Fruit fly (Drosophila melanogaster) whole organism, wandering third instar larva: Measurements from ENCODE around the gene CG8478.

Experiments
- Abd-B ChIP-seq: fragments of >200 bp; optimal IDR thresholded peaks from 2 replicates; lab custom pipeline; 2017; ENCODE audit warnings: missing biosample characterization, missing genetic modification characterization
- CG32264 ChIP-seq: fragments of 200-800 bp; sonication (Bioruptor generic); optimal IDR thresholded peaks from 2 replicates; lab custom pipeline; 2016; ENCODE audit warnings: missing biosample characterization, missing genetic modification characterization
- CG9705 ChIP-seq: fragments of 200-800 bp; sonication (Bioruptor generic); optimal IDR thresholded peaks from 2 replicates; lab custom pipeline; 2018; ENCODE audit warnings: missing biosample characterization, mild to moderate bottlenecking, missing genetic modification characterization
- CrebA ChIP-seq: fragments of 200-800 bp; sonication (Bioruptor generic); optimal IDR thresholded peaks from 2 replicates; lab custom pipeline; 2016; ENCODE audit warnings: missing biosample characterization, mild to moderate bottlenecking, missing genetic modification characterization, borderline replicate concordance
- Dfd ChIP-seq: fragments of >200 bp; optimal IDR thresholded peaks from 2 replicates; lab custom pipeline; 2017; ENCODE audit warnings: missing biosample characterization, missing genetic modification characterization
- Dif ChIP-seq: fragments of 200-275, 200-300 bp; sonication (Bioruptor generic); optimal IDR thresholded peaks from 2 replicates; lab custom pipeline; 2018; ENCODE audit warnings: missing biosample characterization, missing genetic modification characterization; ENCODE audit not compliant: partially characterized antibody
- GATAd ChIP-seq: sonication (Bioruptor generic); optimal IDR thresholded peaks from 2 replicates; lab custom pipeline; 2016; ENCODE audit warnings: missing biosample characterization, missing genetic modification characterization
- HLH106 ChIP-seq: fragments of 200-800 bp; optimal IDR thresholded peaks from 3 replicates; lab custom pipeline; 2019; ENCODE audit warnings: missing biosample characterization, mild to moderate bottlenecking, missing genetic modification characterization, moderate library complexity
- Hnf4 ChIP-seq: fragments of 200-800 bp; sonication (Bioruptor generic); optimal IDR thresholded peaks from 2 replicates; lab custom pipeline; 2016; ENCODE audit warnings: missing biosample characterization, mild to moderate bottlenecking, missing genetic modification characterization
- Hr78 ChIP-seq: fragments of >200 bp; optimal IDR thresholded peaks from 2 replicates; lab custom pipeline; 2017; ENCODE audit warnings: missing biosample characterization, missing genetic modification characterization
- Hr83 ChIP-seq: fragments of 200-300 bp; sonication (Bioruptor generic); optimal IDR thresholded peaks from 2 replicates; lab custom pipeline; 2016; ENCODE audit warnings: missing biosample characterization, mild to moderate bottlenecking, missing genetic modification characterization, moderate library complexity; ENCODE audit not compliant: poor library complexity, severe bottlenecking
- Jra ChIP-seq: sonication (Bioruptor generic); optimal IDR thresholded peaks from 2 replicates; lab custom pipeline; 2016; ENCODE audit warnings: missing biosample characterization, missing genetic modification characterization
- Mio ChIP-seq: sonication (Bioruptor generic); optimal IDR thresholded peaks from 2 replicates; lab custom pipeline; 2016; ENCODE audit warnings: missing biosample characterization, missing genetic modification characterization
- Myc ChIP-seq: fragments of >200 bp; optimal IDR thresholded peaks from 2 replicates; lab custom pipeline; 2017
- N ChIP-seq: fragments of >200 bp; optimal IDR thresholded peaks from 2 replicates; lab custom pipeline; 2018; ENCODE audit warnings: missing biosample characterization, missing external identifiers, missing genetic modification characterization
- OdsH ChIP-seq: fragments of 200-800 bp; sonication (Bioruptor generic); optimal IDR thresholded peaks from 2 replicates; lab custom pipeline; 2016; ENCODE audit warnings: missing biosample characterization, mild to moderate bottlenecking, missing genetic modification characterization
- Rel ChIP-seq, 2 experiments: fragments of 200-800 bp; sonication (Bioruptor generic) in 1 of 2; optimal IDR thresholded peaks; 2 replicates in 1 of 2; 3 replicates in 1 of 2; lab custom pipeline; 2016 to 2019; ENCODE audit warnings: mild to moderate bottlenecking in 2 of 2, missing biosample characterization in 2 of 2, missing genetic modification characterization in 2 of 2, moderate library complexity in 1 of 2
- Sp1 ChIP-seq: fragments of 200-800 bp; sonication (Bioruptor generic); optimal IDR thresholded peaks from 3 replicates; lab custom pipeline; 2019; ENCODE audit warnings: missing biosample characterization, mild to moderate bottlenecking, missing genetic modification characterization, moderate library complexity
- Vsx2 ChIP-seq: fragments of 200-300, 225-300 bp; sonication (Bioruptor generic); optimal IDR thresholded peaks from 2 replicates; lab custom pipeline; 2018; ENCODE audit warnings: missing biosample characterization, missing genetic modification characterization; ENCODE audit not compliant: partially characterized antibody
- br ChIP-seq: fragments of 200-800 bp; sonication (Bioruptor generic); optimal IDR thresholded peaks from 2 replicates; lab custom pipeline; 2016; ENCODE audit warnings: missing biosample characterization, missing genetic modification characterization
- brk ChIP-seq: fragments of 200-800 bp; sonication (Bioruptor generic); optimal IDR thresholded peaks from 2 replicates; lab custom pipeline; 2016; ENCODE audit warnings: missing biosample characterization, mild to moderate bottlenecking, missing genetic modification characterization
- dl ChIP-seq, 2 experiments: fragments of 175-275, 200-275 bp in 1 of 2; fragments of 200-275 bp in 1 of 2; sonication (Bioruptor generic); optimal IDR thresholded peaks; lab custom pipeline; 2018; ENCODE audit warnings: mild to moderate bottlenecking in 2 of 2, missing biosample characterization in 2 of 2, missing genetic modification characterization in 2 of 2, moderate library complexity in 2 of 2; ENCODE audit not compliant: partially characterized antibody in 2 of 2, insufficient read depth in 1 of 2
- dmrt93B ChIP-seq: fragments of 200-800 bp; sonication (Bioruptor generic); optimal IDR thresholded peaks from 2 replicates; lab custom pipeline; 2018; ENCODE audit warnings: missing biosample characterization, mild to moderate bottlenecking, missing genetic modification characterization
- dsf ChIP-seq: sonication (Bioruptor generic); optimal IDR thresholded peaks from 2 replicates; lab custom pipeline; 2016; ENCODE audit warnings: missing biosample characterization, missing genetic modification characterization, borderline replicate concordance
- ey ChIP-seq: fragments of 200-800 bp; sonication (Bioruptor generic); optimal IDR thresholded peaks from 2 replicates; lab custom pipeline; 2016; ENCODE audit warnings: missing biosample characterization, missing genetic modification characterization
- foxo ChIP-seq, 2 experiments: fragments of 200-800 bp; sonication (Bioruptor generic); optimal IDR thresholded peaks; 2 replicates in 1 of 2; 3 replicates in 1 of 2; lab custom pipeline; 2016 to 2017; ENCODE audit warnings: missing biosample characterization in 2 of 2, missing genetic modification characterization in 2 of 2
- fru ChIP-seq: fragments of 200-800 bp; sonication (Bioruptor generic); optimal IDR thresholded peaks from 3 replicates; lab custom pipeline; 2016; ENCODE audit warnings: missing biosample characterization, mild to moderate bottlenecking, missing genetic modification characterization
- h ChIP-seq: fragments of 200-800 bp; sonication (Bioruptor generic); optimal IDR thresholded peaks from 3 replicates; lab custom pipeline; 2016; ENCODE audit warnings: missing biosample characterization, mild to moderate bottlenecking, missing genetic modification characterization
- jim ChIP-seq: fragments of 175-275, 200-325 bp; sonication (Bioruptor generic); optimal IDR thresholded peaks from 2 replicates; lab custom pipeline; 2016; ENCODE audit warnings: missing biosample characterization, mild to moderate bottlenecking, missing genetic modification characterization
- lola ChIP-seq: fragments of >200 bp; optimal IDR thresholded peaks from 2 replicates; lab custom pipeline; 2017; ENCODE audit warnings: missing biosample characterization, missing genetic modification characterization
- pan ChIP-seq: fragments of >200 bp; optimal IDR thresholded peaks from 2 replicates; lab custom pipeline; 2017
- psq ChIP-seq: fragments of 200-800 bp; sonication (Bioruptor generic); optimal IDR thresholded peaks from 3 replicates; lab custom pipeline; 2017; ENCODE audit warnings: missing biosample characterization, mild to moderate bottlenecking, missing genetic modification characterization, moderate library complexity
- rgr ChIP-seq: fragments of 200-800 bp; sonication (Bioruptor generic); optimal IDR thresholded peaks from 3 replicates; lab custom pipeline; 2016; ENCODE audit warnings: missing biosample characterization, mild to moderate bottlenecking, missing genetic modification characterization
- sage ChIP-seq: fragments of 200-800 bp; sonication (Bioruptor generic); optimal IDR thresholded peaks from 2 replicates; lab custom pipeline; 2016; ENCODE audit warnings: missing biosample characterization, mild to moderate bottlenecking, missing genetic modification characterization
- sv ChIP-seq: fragments of 200-800 bp; sonication (Bioruptor generic); optimal IDR thresholded peaks from 3 replicates; lab custom pipeline; 2016; ENCODE audit warnings: missing biosample characterization, missing genetic modification characterization
- tai ChIP-seq: sonication (Bioruptor generic); optimal IDR thresholded peaks from 2 replicates; lab custom pipeline; 2016; ENCODE audit warnings: missing biosample characterization, missing genetic modification characterization
- usp ChIP-seq: fragments of >200 bp; optimal IDR thresholded peaks from 2 replicates; lab custom pipeline; 2017; ENCODE audit warnings: missing biosample characterization, missing genetic modification characterization
- woc ChIP-seq: sonication (Bioruptor generic); optimal IDR thresholded peaks from 2 replicates; lab custom pipeline; 2016; ENCODE audit warnings: missing biosample characterization, mild to moderate bottlenecking, missing genetic modification characterization

The CG8478 gene

dm6 chr3R:9808946-9809545, 45.6 kb downstream of the CG8478 start, which contains the start of gene FBXO11:
Gene FBXO11, minus strand, starts transcription at chr3R:9809368.
- TF ChIP-seq CG32264 (GFP tag; lab: Kevin White, UChicago): no peak
- TF ChIP-seq sv (GFP tag; lab: Kevin White, UChicago): no peak
- no peak for TF ChIP-seq dl (GFP tag; optimal IDR thresholded peaks at IDR 0.05; lab: Kevin White, UChicago; ENCODE audit: insufficient read depth in 1 of 2, partially characterized antibody in 2 of 2)
- TF ChIP-seq GATAd (GFP tag; lab: Kevin White, UChicago): no peak
- no peak for TF ChIP-seq br (GFP tag; lab: Kevin White, UChicago)
- no peak for TF ChIP-seq Dif
- peak; percentile 10 for TF ChIP-seq HLH106 (tag; lab: Kevin White, UChicago)
- TF ChIP-seq CG9705 (GFP tag; lab: Kevin White, UChicago): peak; percentile 24
- TF ChIP-seq sage (GFP tag; lab: Kevin White, UChicago): peak; percentile 6
- no peak for TF ChIP-seq dsf (GFP tag; lab: Kevin White, UChicago)
- TF ChIP-seq Rel (GFP tag; optimal IDR thresholded peaks at IDR 0.05; lab: Kevin White, UChicago): no peak
- TF ChIP-seq Rel (tag; optimal IDR thresholded peaks at IDR 0.05; lab: Kevin White, UChicago): peak; percentile 95
- peak; percentile 98 for TF ChIP-seq jim (GFP tag; lab: Kevin White, UChicago)
- no peak for TF ChIP-seq Mio (GFP tag; lab: Kevin White, UChicago)
- TF ChIP-seq N: no peak
- no peak for TF ChIP-seq lola (GFP tag; lab: Kevin White, UChicago)
- TF ChIP-seq Dfd: no peak
- TF ChIP-seq dmrt93B (GFP tag; lab: Kevin White, UChicago): no peak
- no peak for TF ChIP-seq Vsx2
- no peak for TF ChIP-seq brk
- no peak for TF ChIP-seq foxo (GFP tag; optimal IDR thresholded peaks at IDR 0.05; lab: Kevin White, UChicago)
- TF ChIP-seq Myc (lab: Kevin White, UChicago): no peak
- no peak for TF ChIP-seq Hnf4 (GFP tag; lab: Kevin White, UChicago)
- TF ChIP-seq fru: no peak
- no peak for TF ChIP-seq CrebA
- no peak for TF ChIP-seq tai (GFP tag; lab: Kevin White, UChicago)
- TF ChIP-seq pan (lab: Kevin White, UChicago): no peak
- no peak for TF ChIP-seq h
- no peak for TF ChIP-seq usp (GFP tag; lab: Kevin White, UChicago)
- peak; percentile 100 for TF ChIP-seq psq
- TF ChIP-seq Hr78: no peak
- TF ChIP-seq Abd-B (GFP tag; lab: Kevin White, UChicago): no peak
- TF ChIP-seq Jra (GFP tag; lab: Kevin White, UChicago): no peak
- peak; percentile 78 for TF ChIP-seq Sp1 (GFP tag; lab: Kevin White, UChicago)
- TF ChIP-seq ey: no peak
- peak; percentile 46 for TF ChIP-seq rgr (GFP tag; lab: Kevin White, UChicago)
- TF ChIP-seq OdsH (GFP tag; lab: Kevin White, UChicago): peak; percentile 12
- no peak for TF ChIP-seq Hr83
- TF ChIP-seq woc (GFP tag; lab: Kevin White, UChicago): no peak

dm6 chr3R:9812447-9812846, 49.0 kb downstream of the CG8478 start, which contains the start of gene CG8534:
Gene CG8534, plus strand, starts transcription at chr3R:9812747.
- TF ChIP-seq HLH106 (tag; lab: Kevin White, UChicago) (no peak), h (no peak), lola (GFP tag; lab: Kevin White, UChicago) (no peak), OdsH (GFP tag; lab: Kevin White, UChicago) (no peak), CG32264 (GFP tag; lab: Kevin White, UChicago) (no peak), jim (GFP tag; lab: Kevin White, UChicago) (no peak), psq (no peak), ey (no peak), Dif (no peak), Sp1 (GFP tag; lab: Kevin White, UChicago) (no peak)

dm6 chr3R:9813861-9814260, 50.4 kb downstream of the CG8478 start, which contains the start of gene eloF:
Gene eloF, plus strand, starts transcription at chr3R:9814161.
- TF ChIP-seq br (GFP tag; lab: Kevin White, UChicago): no peak
- TF ChIP-seq HLH106 (tag; lab: Kevin White, UChicago): no peak
- no peak for TF ChIP-seq Hr78
- TF ChIP-seq Myc (lab: Kevin White, UChicago): no peak
- no peak for TF ChIP-seq Dfd
- no peak for TF ChIP-seq Hnf4 (GFP tag; lab: Kevin White, UChicago)
- TF ChIP-seq pan (lab: Kevin White, UChicago): no peak
- no peak for TF ChIP-seq fru
- TF ChIP-seq foxo (GFP tag; optimal IDR thresholded peaks at IDR 0.05; lab: Kevin White, UChicago): no peak
- no peak for TF ChIP-seq CrebA
- no peak for TF ChIP-seq usp (GFP tag; lab: Kevin White, UChicago)
- TF ChIP-seq, all 38 proteins: peak for 0
